Fruit fly (Drosophila melanogaster) whole organism, adult: ENCODE results near the gene CG5397.

ENCODE experiments used
- CG11617 ChIP-seq: fragments of 200-800 bp; sonication (Bioruptor generic); optimal IDR thresholded peaks from 2 replicates; lab custom pipeline; 2017; ENCODE audit warnings: mild to moderate bottlenecking, missing biosample characterization, missing genetic modification reagents, missing genetic modification characterization
- CG14711 ChIP-seq: fragments of 200-800 bp; sonication (Bioruptor generic); optimal IDR thresholded peaks from 2 replicates; lab custom pipeline; 2018; ENCODE audit warnings: missing biosample characterization, mild to moderate bottlenecking, missing genetic modification characterization, moderate library complexity
- CG1620 ChIP-seq: fragments of 200-800 bp; sonication (Bioruptor generic); optimal IDR thresholded peaks from 2 replicates; lab custom pipeline; 2016; ENCODE audit warnings: missing biosample characterization, missing genetic modification characterization
- CG33017 ChIP-seq: fragments of 200-800 bp; sonication (Bioruptor generic); optimal IDR thresholded peaks from 2 replicates; lab custom pipeline; 2018; ENCODE audit warnings: missing biosample characterization, mild to moderate bottlenecking, missing genetic modification characterization, moderate library complexity
- CG7101 ChIP-seq: fragments of 200-800 bp; sonication (Bioruptor generic); optimal IDR thresholded peaks from 2 replicates; lab custom pipeline; 2018; ENCODE audit warnings: missing biosample characterization, mild to moderate bottlenecking, missing genetic modification characterization, moderate library complexity
- Crg-1 ChIP-seq: fragments of 200-800 bp; sonication (Bioruptor generic); optimal IDR thresholded peaks from 2 replicates; lab custom pipeline; 2016; ENCODE audit warnings: missing biosample characterization, missing genetic modification characterization
- Hr96 ChIP-seq: fragments of 200-800 bp; sonication (Bioruptor generic); optimal IDR thresholded peaks from 2 replicates; lab custom pipeline; 2016; ENCODE audit warnings: missing biosample characterization, missing genetic modification characterization
- bab1 ChIP-seq: fragments of 200-800 bp; sonication (Bioruptor generic); optimal IDR thresholded peaks from 3 replicates; lab custom pipeline; 2019; ENCODE audit warnings: missing biosample characterization, mild to moderate bottlenecking, missing genetic modification characterization, moderate library complexity
- cic ChIP-seq: fragments of 200-800 bp; sonication (Bioruptor generic); optimal IDR thresholded peaks from 2 replicates; lab custom pipeline; 2017; ENCODE audit warnings: missing biosample characterization, mild to moderate bottlenecking, missing genetic modification characterization, moderate library complexity
- cnc ChIP-seq, 2 experiments: fragments of >200 bp; optimal IDR thresholded peaks; 2 replicates each; lab custom pipeline; 2017
- kay ChIP-seq: fragments of 200-800 bp; sonication (Bioruptor generic); peaks from one replicate; lab custom pipeline; 2016; ENCODE audit warnings: missing biosample characterization, missing genetic modification characterization, borderline replicate concordance
- ovo ChIP-seq: fragments of 200-800 bp; sonication (Bioruptor generic); optimal IDR thresholded peaks from 2 replicates; lab custom pipeline; 2016; ENCODE audit warnings: missing biosample characterization, missing genetic modification characterization
- tj ChIP-seq: fragments of 200-800 bp; sonication (Bioruptor generic); optimal IDR thresholded peaks from 3 replicates; lab custom pipeline; 2017; ENCODE audit warnings: missing biosample characterization, mild to moderate bottlenecking, missing genetic modification characterization, moderate library complexity
- toe ChIP-seq: fragments of 200-800 bp; sonication (Bioruptor generic); optimal IDR thresholded peaks from 2 replicates; lab custom pipeline; 2016; ENCODE audit warnings: missing biosample characterization, missing genetic modification characterization

dm6 chr2L:1256039-1256438 is 16.2 kb downstream of the CG5397 start, which contains the start of gene robo3:
- no peak for TF ChIP-seq CG33017 (tag; lab: Kevin White, UChicago)
- no peak for TF ChIP-seq cic (GFP tag; lab: Kevin White, UChicago)
- TF ChIP-seq CG7101 (tag; lab: Kevin White, UChicago) = no peak
- TF ChIP-seq tj (GFP tag; lab: Kevin White, UChicago) = no peak
- TF ChIP-seq Crg-1 (GFP tag; lab: Kevin White, UChicago) = no peak
- no peak for TF ChIP-seq ovo
- no peak for TF ChIP-seq kay (GFP tag; lab: Kevin White, UChicago)
- no peak for TF ChIP-seq CG1620
- TF ChIP-seq Hr96 (GFP tag; lab: Kevin White, UChicago) = no peak
- TF ChIP-seq cnc (optimal IDR thresholded peaks at IDR 0.05; lab: Kevin White, UChicago) = no peak
- no peak for TF ChIP-seq bab1 (GFP tag; lab: Kevin White, UChicago)
- TF ChIP-seq CG11617 (GFP tag; lab: Kevin White, UChicago) = no peak
- TF ChIP-seq toe = no peak
- TF ChIP-seq CG14711 (tag; lab: Kevin White, UChicago) = no peak
